Fruit fly (Drosophila melanogaster) whole organism, wandering third instar larva: Measurements from ENCODE around the gene pxb.

Experiments
- CG32264 ChIP-seq: fragments of 200-800 bp; sonication (Bioruptor generic); optimal IDR thresholded peaks from 2 replicates; lab custom pipeline; 2016; ENCODE audit warnings: missing biosample characterization, missing genetic modification characterization
- Mio ChIP-seq: sonication (Bioruptor generic); optimal IDR thresholded peaks from 2 replicates; lab custom pipeline; 2016; ENCODE audit warnings: missing biosample characterization, missing genetic modification characterization
- br ChIP-seq: fragments of 200-800 bp; sonication (Bioruptor generic); optimal IDR thresholded peaks from 2 replicates; lab custom pipeline; 2016; ENCODE audit warnings: missing biosample characterization, missing genetic modification characterization
- dl ChIP-seq, 2 experiments: fragments of 175-275, 200-275 bp in 1 of 2; fragments of 200-275 bp in 1 of 2; sonication (Bioruptor generic); optimal IDR thresholded peaks; lab custom pipeline; 2018; ENCODE audit warnings: mild to moderate bottlenecking in 2 of 2, missing biosample characterization in 2 of 2, missing genetic modification characterization in 2 of 2, moderate library complexity in 2 of 2; ENCODE audit not compliant: partially characterized antibody in 2 of 2, insufficient read depth in 1 of 2
- sage ChIP-seq: fragments of 200-800 bp; sonication (Bioruptor generic); optimal IDR thresholded peaks from 2 replicates; lab custom pipeline; 2016; ENCODE audit warnings: missing biosample characterization, mild to moderate bottlenecking, missing genetic modification characterization
- tai ChIP-seq: sonication (Bioruptor generic); optimal IDR thresholded peaks from 2 replicates; lab custom pipeline; 2016; ENCODE audit warnings: missing biosample characterization, missing genetic modification characterization
- usp ChIP-seq: fragments of >200 bp; optimal IDR thresholded peaks from 2 replicates; lab custom pipeline; 2017; ENCODE audit warnings: missing biosample characterization, missing genetic modification characterization

DNA sequence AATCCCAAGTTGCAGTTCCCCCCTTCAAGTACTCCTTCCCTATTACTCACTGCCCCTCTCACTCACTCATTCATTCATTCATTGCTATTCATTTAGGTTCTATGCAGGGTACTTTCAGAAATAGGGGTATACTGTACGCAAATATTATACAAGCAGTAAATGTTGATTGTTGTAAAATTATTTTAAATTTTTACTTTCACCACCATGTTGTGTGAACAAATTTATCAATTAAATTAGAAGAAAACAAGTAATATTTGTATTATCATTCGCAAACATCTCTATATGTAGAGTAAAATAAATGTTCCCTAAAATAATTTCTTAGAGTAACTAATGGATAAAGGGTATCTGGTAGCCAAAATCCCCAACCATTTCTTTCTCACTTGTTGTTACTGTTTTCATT lies 15.7 kb upstream of the pxb start:
- TF ChIP-seq tai (GFP tag; lab: Kevin White, UChicago) (no peak), usp (no peak), sage (GFP tag; lab: Kevin White, UChicago) (no peak), Mio (GFP tag; lab: Kevin White, UChicago) (no peak), dl (GFP tag; optimal IDR thresholded peaks at IDR 0.05; lab: Kevin White, UChicago; ENCODE audit: insufficient read depth in 1 of 2, partially characterized antibody in 2 of 2) (no peak), br (GFP tag; lab: Kevin White, UChicago) (no peak), CG32264 (GFP tag; lab: Kevin White, UChicago) (no peak)
